Fruit fly (Drosophila melanogaster): ENCODE results near the gene CG32236.

DNA sequence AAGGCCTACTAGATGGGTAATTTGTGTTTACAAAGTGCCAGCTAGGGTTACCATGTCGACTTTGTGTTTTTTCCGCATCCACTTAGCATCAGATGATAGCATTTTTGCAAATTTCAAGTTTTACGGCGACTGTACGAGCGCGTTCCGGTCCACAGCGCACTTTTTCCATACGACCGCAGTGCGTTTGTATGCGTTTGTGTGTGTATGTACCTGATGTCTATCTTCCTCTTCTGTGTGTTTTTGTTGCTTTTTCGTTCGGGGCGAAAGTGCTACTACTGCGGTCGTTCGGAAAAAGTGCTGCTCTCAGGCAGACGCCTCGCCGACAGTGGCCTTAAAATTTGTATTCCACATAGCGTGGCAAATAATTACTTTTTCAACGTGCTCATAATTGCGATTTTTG, 40.2 kb downstream of the CG32236 start:
- TF ChIP-seq CG6854 (GFP tag; optimal IDR thresholded peaks at IDR 0.05) (no peak), dac (GFP tag; optimal IDR thresholded peaks at IDR 0.05) (no peak), dsx (GFP tag; optimal IDR thresholded peaks at IDR 0.05; ENCODE audit: poor library complexity, severe bottlenecking) (peak; percentile 8), CG8119 (GFP tag; IDR thresholded peaks at IDR 0.05) (no peak), Smox (GFP tag; optimal IDR thresholded peaks at IDR 0.05) (no peak), CG4318 (GFP tag; optimal IDR thresholded peaks at IDR 0.05) (no peak), Gug (GFP tag; IDR thresholded peaks at IDR 0.05) (no peak)
